Fruit fly (Drosophila melanogaster) whole organism, embryonic: ENCODE results near the gene Dus3.

ENCODE experiments used
- ATbp ChIP-seq: fragments of 200-800 bp; sonication (Bioruptor generic); optimal IDR thresholded peaks from 2 replicates; lab custom pipeline; 2017; ENCODE audit warnings: missing biosample characterization, mild to moderate bottlenecking, missing genetic modification characterization, missing genetic modification reagents
- CG10274 ChIP-seq: fragments of 200-800 bp; sonication (Bioruptor generic); optimal IDR thresholded peaks from 3 replicates; lab custom pipeline; 2017; ENCODE audit warnings: missing biosample characterization, mild to moderate bottlenecking, missing genetic modification characterization
- CG11695 ChIP-seq: fragments of 200-800 bp; sonication (Bioruptor generic); IDR thresholded peaks from 3 replicates; pipeline ENCODE4 v1.3.6; 2022; ENCODE audit warnings: missing biosample characterization, missing genetic modification characterization
- CG12769 ChIP-seq: fragments of 200-800 bp; sonication (Bioruptor generic); optimal IDR thresholded peaks from 2 replicates; lab custom pipeline; 2019; ENCODE audit warnings: missing biosample characterization, mild to moderate bottlenecking, missing genetic modification characterization, moderate library complexity
- CG15514 ChIP-seq: fragments of 200-800 bp; sonication (Bioruptor generic); optimal IDR thresholded peaks from 3 replicates; lab custom pipeline; 2017; ENCODE audit warnings: missing biosample characterization, missing genetic modification characterization, mild to moderate bottlenecking, moderate library complexity, missing genetic modification reagents
- CG17361 ChIP-seq: fragments of 200-800 bp; sonication (Bioruptor generic); IDR thresholded peaks from 3 replicates; pipeline ENCODE4 v1.3.6; 2022; ENCODE audit warnings: missing biosample characterization, missing genetic modification characterization
- CG18262 ChIP-seq: fragments of 200-800 bp; optimal IDR thresholded peaks from 3 replicates; lab custom pipeline; 2019; ENCODE audit warnings: missing biosample characterization, mild to moderate bottlenecking, missing genetic modification characterization, moderate library complexity
- CG18599 ChIP-seq: fragments of 200-800 bp; sonication (Bioruptor generic); optimal IDR thresholded peaks from 3 replicates; lab custom pipeline; 2017; ENCODE audit warnings: missing biosample characterization, missing genetic modification characterization, mild to moderate bottlenecking, moderate library complexity, missing genetic modification reagents
- CG3065 ChIP-seq: fragments of 200-800 bp; sonication (Bioruptor generic); optimal IDR thresholded peaks from 2 replicates; lab custom pipeline; 2016; ENCODE audit warnings: missing biosample characterization, missing genetic modification characterization
- CG31441 ChIP-seq: fragments of 200-800 bp; sonication (Bioruptor generic); IDR thresholded peaks from 2 replicates; pipeline ENCODE4 v1.3.6; 2022; ENCODE audit warnings: missing biosample characterization, missing genetic modification characterization
- CG3281 ChIP-seq: fragments of 200-800 bp; sonication (Bioruptor generic); optimal IDR thresholded peaks from 3 replicates; lab custom pipeline; 2017; ENCODE audit warnings: missing biosample characterization, mild to moderate bottlenecking, missing genetic modification characterization
- CG33557 ChIP-seq: fragments of 200-800 bp; sonication (Bioruptor generic); optimal IDR thresholded peaks from 2 replicates; lab custom pipeline; 2019; ENCODE audit warnings: missing biosample characterization, mild to moderate bottlenecking, missing genetic modification characterization, moderate library complexity
- CG34224 ChIP-seq: fragments of 200-800 bp; sonication (Bioruptor generic); IDR thresholded peaks from 3 replicates; pipeline ENCODE4 v1.3.6; 2022; ENCODE audit warnings: missing biosample characterization, missing genetic modification characterization; ENCODE audit not compliant: partially characterized antibody
- CG3995 ChIP-seq: fragments of 200-800 bp; sonication (Bioruptor generic); optimal IDR thresholded peaks from 3 replicates; lab custom pipeline; 2016; ENCODE audit warnings: missing biosample characterization, missing genetic modification characterization
- CG4617 ChIP-seq: fragments of 200-800 bp; sonication (Bioruptor generic); optimal IDR thresholded peaks from 3 replicates; lab custom pipeline; 2016; ENCODE audit warnings: missing biosample characterization, missing genetic modification characterization, borderline replicate concordance
- CG7556 ChIP-seq: fragments of 200-800 bp; sonication (Bioruptor generic); optimal IDR thresholded peaks from 2 replicates; lab custom pipeline; 2017; ENCODE audit warnings: missing biosample characterization, mild to moderate bottlenecking, missing genetic modification characterization
- Deaf1 ChIP-seq: fragments of 200-800 bp; optimal IDR thresholded peaks from 3 replicates; lab custom pipeline; 2019; ENCODE audit warnings: missing biosample characterization, mild to moderate bottlenecking, missing genetic modification characterization, moderate library complexity
- E2f1 ChIP-seq: fragments of 200-800 bp; sonication (Bioruptor generic); IDR thresholded peaks from 2 replicates; pipeline ENCODE4 v1.3.6; 2022; ENCODE audit warnings: missing biosample characterization, missing genetic modification characterization
- H2.0 ChIP-seq: fragments of 200-800 bp; sonication (Bioruptor generic); IDR thresholded peaks from 2 replicates; pipeline ENCODE4 v1.3.6; 2022; ENCODE audit warnings: missing biosample characterization, missing genetic modification characterization
- HLHmδ ChIP-seq: fragments of 200-800 bp; sonication (Bioruptor generic); optimal IDR thresholded peaks from 2 replicates; lab custom pipeline; 2018; ENCODE audit warnings: missing biosample characterization, mild to moderate bottlenecking, missing genetic modification characterization, moderate library complexity
- Hand ChIP-seq: fragments of 200-800 bp; sonication (Bioruptor generic); optimal IDR thresholded peaks from 2 replicates; lab custom pipeline; 2017; ENCODE audit warnings: mild to moderate bottlenecking, missing biosample characterization, missing genetic modification reagents, missing genetic modification characterization
- Hr39 ChIP-seq: fragments of >200 bp; optimal IDR thresholded peaks from 2 replicates; lab custom pipeline; 2017
- Lpt ChIP-seq: fragments of >200 bp; optimal IDR thresholded peaks from 2 replicates; lab custom pipeline; 2018; ENCODE audit warnings: missing biosample characterization, missing genetic modification characterization
- Meics ChIP-seq: fragments of 200-800 bp; sonication (Bioruptor generic); optimal IDR thresholded peaks from 2 replicates; lab custom pipeline; 2017; ENCODE audit warnings: missing biosample characterization, mild to moderate bottlenecking, missing genetic modification characterization
- NC2α ChIP-seq: fragments of 200-800 bp; sonication (Bioruptor generic); optimal IDR thresholded peaks from 2 replicates; lab custom pipeline; 2016; ENCODE audit warnings: missing biosample characterization, missing genetic modification characterization
- NfI ChIP-seq: fragments of 200-800 bp; sonication (Bioruptor generic); optimal IDR thresholded peaks from 3 replicates; lab custom pipeline; 2018; ENCODE audit warnings: missing biosample characterization, mild to moderate bottlenecking, missing genetic modification characterization, moderate library complexity
- Oli ChIP-seq: fragments of 200-800 bp; sonication (Bioruptor generic); optimal IDR thresholded peaks from 2 replicates; lab custom pipeline; 2018; ENCODE audit warnings: missing biosample characterization, mild to moderate bottlenecking, missing genetic modification characterization, moderate library complexity
- PHDP ChIP-seq: fragments of 200-800 bp; sonication (Bioruptor generic); optimal IDR thresholded peaks from 3 replicates; lab custom pipeline; 2018; ENCODE audit warnings: missing biosample characterization, mild to moderate bottlenecking, missing genetic modification characterization, moderate library complexity
- Scr ChIP-seq: fragments of 200-800 bp; sonication (Bioruptor generic); IDR thresholded peaks from 2 replicates; pipeline ENCODE4 v1.3.6; 2022; ENCODE audit warnings: missing biosample characterization, missing genetic modification characterization; ENCODE audit not compliant: partially characterized antibody
- Sox100B ChIP-seq: fragments of 200-800 bp; sonication (Bioruptor generic); optimal IDR thresholded peaks from 3 replicates; lab custom pipeline; 2018; ENCODE audit warnings: missing biosample characterization, mild to moderate bottlenecking, missing genetic modification characterization
- Sox102F ChIP-seq: fragments of 200-800 bp; sonication (Bioruptor generic); optimal IDR thresholded peaks from 2 replicates; lab custom pipeline; 2018; ENCODE audit warnings: missing biosample characterization, mild to moderate bottlenecking, missing genetic modification characterization, moderate library complexity
- Vsx1 ChIP-seq: fragments of 200-800 bp; sonication (Bioruptor generic); optimal IDR thresholded peaks from 2 replicates; lab custom pipeline; 2017; ENCODE audit warnings: missing biosample characterization, mild to moderate bottlenecking, missing genetic modification characterization, missing genetic modification reagents
- Xrp1 ChIP-seq: fragments of 200-800 bp; sonication (Bioruptor generic); IDR thresholded peaks from 2 replicates; pipeline ENCODE4 v1.3.6; 2022; ENCODE audit warnings: missing biosample characterization, missing genetic modification characterization
- az2 ChIP-seq: fragments of 200-800 bp; sonication (Bioruptor generic); optimal IDR thresholded peaks from 3 replicates; lab custom pipeline; 2016; ENCODE audit warnings: missing biosample characterization, missing genetic modification characterization
- dm ChIP-seq: fragments of 200-800 bp; sonication (Bioruptor generic); optimal IDR thresholded peaks from 3 replicates; lab custom pipeline; 2016; ENCODE audit warnings: missing biosample characterization, missing genetic modification characterization
- dmrt11E ChIP-seq: fragments of 200-800 bp; sonication (Bioruptor generic); optimal IDR thresholded peaks from 3 replicates; lab custom pipeline; 2018; ENCODE audit warnings: missing biosample characterization, mild to moderate bottlenecking, missing genetic modification characterization, moderate library complexity
- dmrt99B ChIP-seq: fragments of 200-800 bp; sonication (Bioruptor generic); optimal IDR thresholded peaks from 2 replicates; lab custom pipeline; 2018; ENCODE audit warnings: missing biosample characterization, mild to moderate bottlenecking, missing genetic modification characterization, moderate library complexity
- dpn ChIP-seq, 2 experiments: fragments of 200-800 bp; sonication (Bioruptor generic); optimal IDR thresholded peaks; 3 replicates each; lab custom pipeline; 2016; ENCODE audit warnings: missing biosample characterization in 2 of 2, missing genetic modification characterization in 2 of 2
- ems ChIP-seq: fragments of 200-800 bp; sonication (Bioruptor generic); optimal IDR thresholded peaks from 3 replicates; lab custom pipeline; 2016; ENCODE audit warnings: missing biosample characterization, missing genetic modification characterization
- fd96Cb ChIP-seq: fragments of 200-800 bp; sonication (Bioruptor generic); optimal IDR thresholded peaks from 2 replicates; lab custom pipeline; 2018; ENCODE audit warnings: missing biosample characterization, mild to moderate bottlenecking, missing genetic modification characterization, moderate library complexity
- gcm2 ChIP-seq: fragments of 200-800 bp; sonication (Bioruptor generic); optimal IDR thresholded peaks from 2 replicates; lab custom pipeline; 2016; ENCODE audit warnings: missing biosample characterization, missing genetic modification characterization
- gem ChIP-seq: fragments of 200-800 bp; sonication (Bioruptor generic); optimal IDR thresholded peaks from 2 replicates; lab custom pipeline; 2019; ENCODE audit warnings: missing biosample characterization, mild to moderate bottlenecking, missing genetic modification characterization, moderate library complexity
- jing ChIP-seq: fragments of 200-800 bp; sonication (Bioruptor generic); optimal IDR thresholded peaks from 2 replicates; lab custom pipeline; 2018; ENCODE audit warnings: missing biosample characterization, mild to moderate bottlenecking, missing genetic modification characterization
- phol ChIP-seq: fragments of 200-800 bp; sonication (Bioruptor generic); optimal IDR thresholded peaks from 3 replicates; lab custom pipeline; 2018; ENCODE audit warnings: missing biosample characterization, mild to moderate bottlenecking, missing genetic modification characterization, moderate library complexity
- pnt ChIP-seq: fragments of 200-800 bp; sonication (Bioruptor generic); optimal IDR thresholded peaks from 3 replicates; lab custom pipeline; 2016; ENCODE audit warnings: missing biosample characterization, missing genetic modification characterization
- repo ChIP-seq: fragments of 200-800 bp; sonication (Bioruptor generic); optimal IDR thresholded peaks from 2 replicates; lab custom pipeline; 2016; ENCODE audit warnings: missing biosample characterization, missing genetic modification characterization
- sima ChIP-seq: fragments of 200-800 bp; sonication (Bioruptor generic); optimal IDR thresholded peaks from 2 replicates; lab custom pipeline; 2016; ENCODE audit warnings: missing biosample characterization, missing genetic modification characterization
- sisA ChIP-seq: fragments of 200-800 bp; sonication (Bioruptor generic); IDR thresholded peaks from 2 replicates; pipeline ENCODE4 v1.3.6; 2022; ENCODE audit warnings: missing biosample characterization, missing genetic modification characterization
- unpg ChIP-seq: fragments of 200-800 bp; sonication (Bioruptor generic); optimal IDR thresholded peaks from 3 replicates; lab custom pipeline; 2018; ENCODE audit warnings: missing biosample characterization, mild to moderate bottlenecking, missing genetic modification characterization, moderate library complexity
- zfh1 ChIP-seq: fragments of 200-800 bp; sonication (Bioruptor generic); IDR thresholded peaks from 3 replicates; pipeline ENCODE4 v1.3.6; 2022; ENCODE audit warnings: missing biosample characterization, missing genetic modification characterization

Dus3 gene

DNA sequence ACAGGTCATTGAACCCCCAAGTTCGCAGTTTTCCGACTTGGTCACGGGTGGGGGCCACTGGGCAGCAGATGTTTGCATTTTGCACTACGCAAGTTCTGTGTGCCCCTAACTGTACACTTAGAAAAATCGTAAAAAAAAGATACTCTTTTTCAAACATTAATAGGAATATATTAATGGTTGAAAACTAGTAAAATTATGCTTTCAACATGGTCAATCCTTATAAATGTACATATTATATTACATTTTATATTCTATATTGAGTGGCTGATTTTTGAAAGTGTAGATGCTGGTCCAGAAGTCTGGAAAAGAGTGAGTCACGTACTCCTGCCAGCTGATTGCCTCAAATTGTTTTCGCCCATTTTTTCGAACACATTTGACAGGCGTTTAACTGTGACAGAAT lies 42.0 kb downstream of the Dus3 start (continued):
- TF ChIP-seq sisA: peak; percentile 21; the same call in 1 of the 2 replicates
- TF ChIP-seq Deaf1 (tag; lab: Kevin White, UChicago): no peak
- peak; percentile 41 for TF ChIP-seq CG7556 (GFP tag; lab: Kevin White, UChicago)
- TF ChIP-seq CG11695 (GFP tag; lab: Robert Waterston, UW): 0 out of 3 replicates have a peak, but pooled peaks have one; percentile 20
- no peak for TF ChIP-seq zfh1 (GFP tag; lab: Robert Waterston, UW)
- TF ChIP-seq CG10274 (GFP tag; lab: Kevin White, UChicago): no peak
- TF ChIP-seq Scr: no peak
- TF ChIP-seq HLHmδ (GFP tag; lab: Kevin White, UChicago): no peak
- no peak for TF ChIP-seq ems (GFP tag; lab: Kevin White, UChicago)
- no peak for TF ChIP-seq CG3065 (GFP tag; lab: Kevin White, UChicago)
- peak; percentile 35; the same call in 1 of the 2 replicates for TF ChIP-seq CG31441 (GFP tag; lab: Robert Waterston, UW)
- TF ChIP-seq NC2α (GFP tag; lab: Kevin White, UChicago): no peak
- TF ChIP-seq phol (tag; lab: Kevin White, UChicago): peak; percentile 32
- no peak for TF ChIP-seq CG34224 (GFP tag; lab: Robert Waterston, UW)
- no peak for TF ChIP-seq CG4617
- peak; percentile 36 for TF ChIP-seq Oli (tag; lab: Kevin White, UChicago)
- no peak for TF ChIP-seq CG3995 (GFP tag; lab: Kevin White, UChicago)
- TF ChIP-seq Sox102F (GFP tag; lab: Kevin White, UChicago): peak; percentile 38
- TF ChIP-seq gcm2: no peak
- TF ChIP-seq CG17361 (GFP tag; lab: Robert Waterston, UW): 0 out of 3 replicates have a peak, but pooled peaks have one; percentile 14
- TF ChIP-seq CG15514 (GFP tag; lab: Kevin White, UChicago): peak; percentile 11
- TF ChIP-seq jing (GFP tag; lab: Kevin White, UChicago): no peak
- peak; percentile 24 for TF ChIP-seq ATbp (GFP tag; lab: Kevin White, UChicago)
- TF ChIP-seq dpn (GFP tag; optimal IDR thresholded peaks at IDR 0.05; lab: Kevin White, UChicago): peak in 1 of 2 experiments; percentile 19
- peak; percentile 5 for TF ChIP-seq CG12769 (tag; lab: Kevin White, UChicago)
- TF ChIP-seq CG3281: peak; percentile 15
- TF ChIP-seq Meics (GFP tag; lab: Kevin White, UChicago): peak; percentile 4
- TF ChIP-seq pnt (GFP tag; lab: Kevin White, UChicago): no peak
- no peak for TF ChIP-seq CG33557 (GFP tag; lab: Kevin White, UChicago)
- TF ChIP-seq E2f1 (GFP tag; lab: Robert Waterston, UW): no peak
- TF ChIP-seq Hand (GFP tag; lab: Kevin White, UChicago): peak; percentile 21
- peak; percentile 1 for TF ChIP-seq NfI (GFP tag; lab: Kevin White, UChicago)
- no peak for TF ChIP-seq H2.0 (GFP tag; lab: Robert Waterston, UW)
- no peak for TF ChIP-seq Sox100B (GFP tag; lab: Kevin White, UChicago)
- TF ChIP-seq az2 (GFP tag; lab: Kevin White, UChicago): peak; percentile 8
- peak; percentile 64 for TF ChIP-seq gem (tag; lab: Kevin White, UChicago)
- TF ChIP-seq unpg: peak; percentile 51
- TF ChIP-seq fd96Cb (tag; lab: Kevin White, UChicago): peak; percentile 4
- peak; percentile 11 for TF ChIP-seq dmrt11E (tag; lab: Kevin White, UChicago)
- no peak for TF ChIP-seq Hr39 (lab: Kevin White, UChicago)
- TF ChIP-seq CG18599 (GFP tag; lab: Kevin White, UChicago): peak; percentile 47
- TF ChIP-seq sima (GFP tag; lab: Kevin White, UChicago): no peak
- peak; percentile 37 for TF ChIP-seq dmrt99B (tag; lab: Kevin White, UChicago)
- TF ChIP-seq CG18262 (tag; lab: Kevin White, UChicago): peak; percentile 11
- no peak for TF ChIP-seq Vsx1 (GFP tag; lab: Kevin White, UChicago)
- peak; percentile 39; the same call in 1 of the 2 replicates for TF ChIP-seq Xrp1 (GFP tag; lab: Robert Waterston, UW)
- TF ChIP-seq dm (GFP tag; lab: Kevin White, UChicago): no peak
- peak; percentile 21 for TF ChIP-seq PHDP (tag; lab: Kevin White, UChicago)
- no peak for TF ChIP-seq repo (GFP tag; lab: Kevin White, UChicago)
- no peak for TF ChIP-seq Lpt
